Worm (Caenorhabditis elegans) whole organism, young adult: ENCODE data around the gene cdh-3.

ENCODE experiments used
- B0261.1 ChIP-seq: sonication (generic microtip); optimal IDR thresholded peaks from 2 replicates; lab custom pipeline; 2016; ENCODE audit warnings: mild to moderate bottlenecking, missing genetic modification characterization, moderate library complexity, missing compliant biosample characterization
- C06A6.2 ChIP-seq: fragments of 200-800 bp; sonication (Bioruptor generic); conservative IDR thresholded peaks from 2 replicates; pipeline ENCODE4 v1.3.6; 2022; ENCODE audit warnings: missing genetic modification characterization, missing compliant biosample characterization
- C17E4.6 ChIP-seq: fragments of 200-800 bp; sonication (Bioruptor generic); IDR thresholded peaks from 2 replicates; pipeline ENCODE4 v1.3.6; 2022; ENCODE audit warnings: missing genetic modification reagents, missing genetic modification characterization, missing compliant biosample characterization
- F37B4.10 ChIP-seq: fragments of 200-800 bp; sonication (Bioruptor generic); IDR thresholded peaks from 2 replicates; pipeline ENCODE4 v1.3.6; 2022; ENCODE audit warnings: missing genetic modification characterization, missing compliant biosample characterization
- F39B2.1 ChIP-seq: fragments of 200-800 bp; sonication (Bioruptor generic); IDR thresholded peaks from 2 replicates; pipeline ENCODE4 v1.3.6; 2022; ENCODE audit warnings: missing genetic modification reagents, missing genetic modification characterization, missing compliant biosample characterization
- F49E8.2 ChIP-seq: sonication (generic microtip); optimal IDR thresholded peaks from 3 replicates; lab custom pipeline; 2017; ENCODE audit warnings: missing genetic modification characterization, mild to moderate bottlenecking, missing compliant biosample characterization, antibody characterized with exemption, moderate library complexity; ENCODE audit not compliant: insufficient read depth
- F52B5.7 ChIP-seq: sonication (generic microtip); optimal IDR thresholded peaks from 2 replicates; lab custom pipeline; 2016; ENCODE audit warnings: mild to moderate bottlenecking, missing genetic modification characterization, missing compliant biosample characterization
- F55B11.4 ChIP-seq: sonication (generic microtip); optimal IDR thresholded peaks from 2 replicates; lab custom pipeline; 2016; ENCODE audit warnings: missing compliant biosample characterization, missing genetic modification characterization, borderline replicate concordance; ENCODE audit not compliant: insufficient read depth
- K11D2.4 ChIP-seq: fragments of 200-800 bp; sonication (Bioruptor generic); IDR thresholded peaks from 2 replicates; pipeline ENCODE4 v1.3.6; 2022; ENCODE audit warnings: missing genetic modification reagents, missing genetic modification characterization, missing compliant biosample characterization
- Y95B8A.8 ChIP-seq: fragments of 200-800 bp; sonication (Bioruptor generic); IDR thresholded peaks from 2 replicates; pipeline ENCODE4 v1.3.6; 2022; ENCODE audit warnings: missing genetic modification reagents, missing genetic modification characterization, missing compliant biosample characterization
- attf-3 ChIP-seq: fragments of 200-800 bp; sonication (Bioruptor generic); conservative IDR thresholded peaks from 2 replicates; pipeline ENCODE4 v1.3.6; 2022; ENCODE audit warnings: missing genetic modification reagents, missing genetic modification characterization, missing compliant biosample characterization
- bed-1 ChIP-seq: fragments of 200-800 bp; sonication (Bioruptor generic); IDR thresholded peaks from 2 replicates; pipeline ENCODE4 v1.3.6; 2022; ENCODE audit warnings: missing genetic modification reagents, missing genetic modification characterization, missing compliant biosample characterization
- bed-2 ChIP-seq: fragments of 200-800 bp; sonication (Bioruptor generic); IDR thresholded peaks from 2 replicates; pipeline ENCODE4 v1.3.6; 2022; ENCODE audit warnings: missing genetic modification reagents, missing genetic modification characterization, missing compliant biosample characterization
- ceh-40 ChIP-seq: fragments of 200-800 bp; sonication (Bioruptor generic); IDR thresholded peaks from 2 replicates; pipeline ENCODE4 v1.3.6; 2022; ENCODE audit warnings: missing genetic modification characterization, missing compliant biosample characterization
- ceh-58 ChIP-seq: fragments of 200-800 bp; sonication (Bioruptor generic); IDR thresholded peaks from 2 replicates; pipeline ENCODE4 v1.3.6; 2022; ENCODE audit warnings: missing genetic modification characterization, missing compliant biosample characterization
- dox-1 ChIP-seq: fragments of 200-800 bp; sonication (Bioruptor generic); IDR thresholded peaks from 2 replicates; pipeline ENCODE4 v1.3.6; 2022; ENCODE audit warnings: missing genetic modification reagents, missing genetic modification characterization, missing compliant biosample characterization
- hmg-1.2 ChIP-seq: fragments of 200-800 bp; sonication (Bioruptor generic); IDR thresholded peaks from 2 replicates; pipeline ENCODE4 v1.3.6; 2022; ENCODE audit warnings: missing genetic modification reagents, missing genetic modification characterization, missing compliant biosample characterization
- hsf-1 ChIP-seq: fragments of 200-800 bp; sonication (Bioruptor generic); IDR thresholded peaks from 2 replicates; pipeline ENCODE4 v1.3.6; 2022; ENCODE audit warnings: missing genetic modification reagents, missing genetic modification characterization, missing compliant biosample characterization
- let-607 ChIP-seq, 2 experiments: fragments of 200-800 bp in 1 of 2; sonication (Bioruptor generic) in 1 of 2; sonication (generic microtip) in 1 of 2; optimal IDR thresholded peaks; 2 replicates each; lab custom pipeline; 2016 to 2018; ENCODE audit warnings: mild to moderate bottlenecking in 2 of 2, missing compliant biosample characterization in 2 of 2, missing genetic modification characterization in 2 of 2, moderate library complexity in 2 of 2, missing genotype in 1 of 2
- lin-40 ChIP-seq: sonication (generic microtip); optimal IDR thresholded peaks from 2 replicates; lab custom pipeline; 2016; ENCODE audit warnings: missing genetic modification characterization, mild to moderate bottlenecking, missing compliant biosample characterization, missing genotype, missing genetic modification reagents
- lir-1 ChIP-seq: fragments of 200-800 bp; sonication (Bioruptor generic); conservative IDR thresholded peaks from 2 replicates; pipeline ENCODE4 v1.3.6; 2022; ENCODE audit warnings: missing genetic modification reagents, missing genetic modification characterization, missing compliant biosample characterization
- lsl-1 ChIP-seq: fragments of 200-800 bp; sonication (Bioruptor generic); optimal IDR thresholded peaks from 2 replicates; lab custom pipeline; 2018; ENCODE audit warnings: mild to moderate bottlenecking, missing genetic modification characterization, moderate library complexity, missing compliant biosample characterization
- lsy-27 ChIP-seq: sonication (generic microtip); optimal IDR thresholded peaks from 2 replicates; lab custom pipeline; 2017; ENCODE audit warnings: missing genetic modification characterization, mild to moderate bottlenecking, missing compliant biosample characterization, antibody characterized with exemption, missing genotype, borderline replicate concordance; ENCODE audit not compliant: insufficient read depth
- madf-3 ChIP-seq: fragments of 200-800 bp; sonication (Bioruptor generic); IDR thresholded peaks from 2 replicates; pipeline ENCODE4 v1.3.6; 2022; ENCODE audit warnings: missing genetic modification reagents, missing genetic modification characterization, missing compliant biosample characterization
- mxl-1 ChIP-seq: sonication (generic microtip); optimal IDR thresholded peaks from 2 replicates; lab custom pipeline; 2016; ENCODE audit warnings: missing genetic modification characterization, missing compliant biosample characterization
- nfyb-1 ChIP-seq: fragments of 200-800 bp; sonication (Bioruptor generic); IDR thresholded peaks from 2 replicates; pipeline ENCODE4 v1.3.6; 2022; ENCODE audit warnings: missing genetic modification reagents, missing genetic modification characterization, missing compliant biosample characterization
- nhr-179 ChIP-seq: sonication (generic microtip); optimal IDR thresholded peaks from 2 replicates; lab custom pipeline; 2016; ENCODE audit warnings: mild to moderate bottlenecking, missing genetic modification characterization, missing compliant biosample characterization
- rpc-1 ChIP-seq, 2 experiments: fragments of 150-350 bp in 1 of 2; sonication (generic microtip) in 1 of 2; optimal IDR thresholded peaks; 2 replicates each; lab custom pipeline; 2014 to 2018; ENCODE audit warnings: missing biosample characterization in 1 of 2, missing genetic modification characterization in 1 of 2, missing genetic modification reagents in 1 of 2, missing genotype in 1 of 2
- snpc-1.1 ChIP-seq: sonication (generic microtip); optimal IDR thresholded peaks from 2 replicates; lab custom pipeline; 2017; ENCODE audit warnings: missing genetic modification characterization, mild to moderate bottlenecking, missing compliant biosample characterization, antibody characterized with exemption, moderate library complexity, missing genotype, missing genetic modification reagents; ENCODE audit not compliant: insufficient read depth
- snpc-3.4 ChIP-seq: sonication (generic microtip); optimal IDR thresholded peaks from 2 replicates; lab custom pipeline; 2017; ENCODE audit warnings: missing genetic modification characterization, mild to moderate bottlenecking, missing compliant biosample characterization, antibody characterized with exemption, moderate library complexity, missing genotype, missing genetic modification reagents
- somi-1 ChIP-seq: fragments of 200-800 bp; sonication (Bioruptor generic); optimal IDR thresholded peaks from 2 replicates; lab custom pipeline; 2018; ENCODE audit warnings: mild to moderate bottlenecking, missing genetic modification characterization, missing compliant biosample characterization
- sptf-2 ChIP-seq: fragments of 200-800 bp; sonication (Bioruptor generic); optimal IDR thresholded peaks from 2 replicates; lab custom pipeline; 2018; ENCODE audit warnings: mild to moderate bottlenecking, missing genetic modification characterization, missing compliant biosample characterization
- tbp1 ChIP-seq: fragments of 200-800 bp; sonication (Bioruptor generic); optimal IDR thresholded peaks from 2 replicates; lab custom pipeline; 2018; ENCODE audit warnings: mild to moderate bottlenecking, missing genetic modification characterization, missing compliant biosample characterization
- xnd-1 ChIP-seq: sonication (generic microtip); optimal IDR thresholded peaks from 2 replicates; lab custom pipeline; 2016; ENCODE audit warnings: missing genotype, missing genetic modification reagents, missing genetic modification characterization, missing compliant biosample characterization
- zfh-2 ChIP-seq: fragments of 200-800 bp; sonication (Bioruptor generic); conservative IDR thresholded peaks from 2 replicates; pipeline ENCODE4 v1.3.6; 2022; ENCODE audit warnings: missing genetic modification reagents, missing genetic modification characterization, missing compliant biosample characterization
- ztf-18 ChIP-seq: sonication (generic microtip); optimal IDR thresholded peaks from 2 replicates; lab custom pipeline; 2016; ENCODE audit warnings: missing genotype, mild to moderate bottlenecking, missing genetic modification characterization, missing compliant biosample characterization
- ztf-25 ChIP-seq: fragments of 200-800 bp; sonication (Bioruptor generic); IDR thresholded peaks from 2 replicates; pipeline ENCODE4 v1.3.6; 2022; ENCODE audit warnings: missing genetic modification reagents, missing genetic modification characterization, missing compliant biosample characterization
- ztf-26 ChIP-seq: sonication (generic microtip); optimal IDR thresholded peaks from 2 replicates; lab custom pipeline; 2017; ENCODE audit warnings: missing genetic modification characterization, missing compliant biosample characterization
- ztf-6 ChIP-seq: fragments of 200-800 bp; sonication (Bioruptor generic); IDR thresholded peaks from 2 replicates; pipeline ENCODE4 v1.3.6; 2022; ENCODE audit warnings: missing genetic modification reagents, missing genetic modification characterization, missing compliant biosample characterization

Gene cdh-3

ce11 chrIII:7769965-7770364 is 15.7 kb upstream of the cdh-3 start, which contains the start of gene snu-23:
snu-23 (minus strand) TSS chrIII:7770120.
- TF ChIP-seq dox-1 (GFP tag; lab: Robert Waterston, UW) (peak; percentile 47; the same call in 1 of the 2 replicates), attf-3 (GFP tag; lab: Robert Waterston, UW) (0 out of 2 replicates have a peak, but pooled peaks have one; percentile 18), lin-40 (tag; lab: Kevin White, UChicago) (no peak), hmg-1.2 (peak; percentile 44; the same call in 1 of the 2 replicates), bed-2 (GFP tag; lab: Robert Waterston, UW) (no peak), somi-1 (GFP tag; lab: Kevin White, UChicago) (no peak), let-607 (tag; optimal IDR thresholded peaks at IDR 0.05; lab: Kevin White, UChicago) (peak; percentile 44 to 78), B0261.1 (peak; percentile 42), lsl-1 (GFP tag; lab: Kevin White, UChicago) (peak; percentile 38), rpc-1 (optimal IDR thresholded peaks at IDR 0.05; lab: Kevin White, UChicago) (no peak), rpc-1 (tag; optimal IDR thresholded peaks at IDR 0.05; lab: Kevin White, UChicago) (peak; percentile 32), ztf-18 (tag; lab: Kevin White, UChicago) (peak; percentile 5), madf-3 (GFP tag; lab: Robert Waterston, UW) (0 out of 2 replicates have a peak, but pooled peaks have one; percentile 48), tbp1 (GFP tag; lab: Kevin White, UChicago) (peak; percentile 47)

ce11 chrIII:7768963-7769362 is 14.7 kb upstream of the cdh-3 start, which contains the start of gene ZK686.3:
ZK686.3 (minus strand) TSS chrIII:7769063.
- TF ChIP-seq nhr-179 (tag; lab: Kevin White, UChicago) (no peak), F55B11.4 (no peak), xnd-1 (tag; lab: Kevin White, UChicago) (no peak), mxl-1 (tag; lab: Kevin White, UChicago) (no peak), C06A6.2 (GFP tag; lab: Robert Waterston, UW) (no peak), ztf-25 (GFP tag; lab: Robert Waterston, UW) (no peak), ceh-40 (GFP tag; lab: Robert Waterston, UW) (no peak), F49E8.2 (tag; lab: Kevin White, UChicago) (no peak), ztf-26 (tag; lab: Kevin White, UChicago) (no peak), hsf-1 (GFP tag; lab: Robert Waterston, UW) (no peak), C17E4.6 (no peak), F37B4.10 (GFP tag; lab: Robert Waterston, UW) (no peak)

ce11 chrIII:7767415-7767814 is 13.2 kb upstream of the cdh-3 start, which contains the start of gene ZK686.5:
ZK686.5 (minus strand) TSS chrIII:7767515.
- TF ChIP-seq bed-1 (GFP tag; lab: Robert Waterston, UW): no peak
- TF ChIP-seq F37B4.10 (GFP tag; lab: Robert Waterston, UW): no peak
- no peak for TF ChIP-seq lir-1
- no peak for TF ChIP-seq snpc-1.1 (tag; lab: Kevin White, UChicago)
- TF ChIP-seq lsy-27 (tag; lab: Kevin White, UChicago): no peak
- no peak for TF ChIP-seq sptf-2
- no peak for TF ChIP-seq nfyb-1
- TF ChIP-seq hmg-1.2: no peak
- TF ChIP-seq Y95B8A.8 (GFP tag; lab: Robert Waterston, UW): no peak
- no peak for TF ChIP-seq attf-3 (GFP tag; lab: Robert Waterston, UW)
- TF ChIP-seq K11D2.4 (GFP tag; lab: Robert Waterston, UW): no peak
- TF ChIP-seq snpc-3.4: no peak
- TF ChIP-seq ceh-58: no peak
- no peak for TF ChIP-seq tbp1 (GFP tag; lab: Kevin White, UChicago)
- TF ChIP-seq ztf-6 (GFP tag; lab: Robert Waterston, UW): no peak
- no peak for TF ChIP-seq F39B2.1 (GFP tag; lab: Robert Waterston, UW)
- no peak for TF ChIP-seq F52B5.7
- no peak for TF ChIP-seq zfh-2
